Worm (Caenorhabditis elegans) whole organism, young adult: ENCODE data around the gene C02F12.8.
A peak's percentile ranks its signal among the peaks of the same experiment; 100 is the strongest.

ENCODE experiments used
- C17E4.6 ChIP-seq: fragments of 200-800 bp; sonication (Bioruptor generic); IDR thresholded peaks from 2 replicates; pipeline ENCODE4 v1.3.6; 2022; ENCODE audit warnings: missing genetic modification reagents, missing genetic modification characterization, missing compliant biosample characterization
- D2030.7 ChIP-seq: fragments of 200-800 bp; sonication (Bioruptor generic); IDR thresholded peaks from 2 replicates; pipeline ENCODE4 v1.3.6; 2022; ENCODE audit warnings: missing genetic modification reagents, missing genetic modification characterization, missing compliant biosample characterization
- F23B12.7 ChIP-seq: sonication (generic microtip); optimal IDR thresholded peaks from 2 replicates; lab custom pipeline; 2017; ENCODE audit warnings: missing genetic modification characterization, mild to moderate bottlenecking, missing compliant biosample characterization, antibody characterized with exemption, moderate library complexity; ENCODE audit not compliant: insufficient read depth
- F33H1.4 ChIP-seq: fragments of 200-800 bp; sonication (Bioruptor generic); IDR thresholded peaks from 2 replicates; pipeline ENCODE4 v1.3.6; 2022; ENCODE audit warnings: missing genetic modification reagents, missing genetic modification characterization, missing compliant biosample characterization
- F52B5.7 ChIP-seq: sonication (generic microtip); optimal IDR thresholded peaks from 2 replicates; lab custom pipeline; 2016; ENCODE audit warnings: mild to moderate bottlenecking, missing genetic modification characterization, missing compliant biosample characterization
- K12H6.12 ChIP-seq: fragments of 200-800 bp; sonication (Bioruptor generic); optimal IDR thresholded peaks from 2 replicates; lab custom pipeline; 2018; ENCODE audit warnings: mild to moderate bottlenecking, missing genetic modification characterization, missing compliant biosample characterization
- T07F8.4 ChIP-seq: sonication (generic microtip); optimal IDR thresholded peaks from 2 replicates; lab custom pipeline; 2016; ENCODE audit warnings: mild to moderate bottlenecking, missing genetic modification characterization, moderate library complexity, missing compliant biosample characterization
- T26A5.8 ChIP-seq: sonication (generic microtip); optimal IDR thresholded peaks from 2 replicates; lab custom pipeline; 2016; ENCODE audit warnings: missing genetic modification characterization, missing compliant biosample characterization
- Y53G8AR.9 ChIP-seq: fragments of 200-800 bp; sonication (Bioruptor generic); conservative IDR thresholded peaks from 2 replicates; pipeline ENCODE4 v1.3.6; 2022; ENCODE audit warnings: missing genetic modification reagents, missing genetic modification characterization, missing compliant biosample characterization
- Y67H2A.10 ChIP-seq: fragments of 200-800 bp; sonication (Bioruptor generic); conservative IDR thresholded peaks from 2 replicates; pipeline ENCODE4 v1.3.6; 2022; ENCODE audit warnings: missing genetic modification reagents, missing genetic modification characterization, missing compliant biosample characterization
- Y95B8A.8 ChIP-seq: fragments of 200-800 bp; sonication (Bioruptor generic); IDR thresholded peaks from 2 replicates; pipeline ENCODE4 v1.3.6; 2022; ENCODE audit warnings: missing genetic modification reagents, missing genetic modification characterization, missing compliant biosample characterization
- ZK185.1 ChIP-seq: sonication (generic microtip); optimal IDR thresholded peaks from 2 replicates; lab custom pipeline; 2016; ENCODE audit warnings: mild to moderate bottlenecking, missing genetic modification characterization, missing compliant biosample characterization; ENCODE audit not compliant: poor library complexity, severe bottlenecking
- akir-1 ChIP-seq: fragments of 200-800 bp; sonication (Bioruptor generic); optimal IDR thresholded peaks from 2 replicates; lab custom pipeline; 2018; ENCODE audit warnings: mild to moderate bottlenecking, missing genetic modification characterization, moderate library complexity, missing compliant biosample characterization
- aptf-3 ChIP-seq: fragments of 200-800 bp; sonication (Bioruptor generic); IDR thresholded peaks from 2 replicates; pipeline ENCODE4 v1.3.6; 2022; ENCODE audit warnings: missing genetic modification characterization, missing compliant biosample characterization
- attf-5 ChIP-seq: fragments of 200-800 bp; sonication (Bioruptor generic); optimal IDR thresholded peaks from 2 replicates; lab custom pipeline; 2018; ENCODE audit warnings: mild to moderate bottlenecking, missing genetic modification characterization, missing compliant biosample characterization
- bed-2 ChIP-seq: fragments of 200-800 bp; sonication (Bioruptor generic); IDR thresholded peaks from 2 replicates; pipeline ENCODE4 v1.3.6; 2022; ENCODE audit warnings: missing genetic modification reagents, missing genetic modification characterization, missing compliant biosample characterization
- ceh-27 ChIP-seq: fragments of 200-800 bp; sonication (Bioruptor generic); optimal IDR thresholded peaks from 2 replicates; lab custom pipeline; 2018; ENCODE audit warnings: mild to moderate bottlenecking, missing genetic modification characterization, moderate library complexity, missing compliant biosample characterization
- ceh-40 ChIP-seq: fragments of 200-800 bp; sonication (Bioruptor generic); IDR thresholded peaks from 2 replicates; pipeline ENCODE4 v1.3.6; 2022; ENCODE audit warnings: missing genetic modification characterization, missing compliant biosample characterization
- ceh-79 ChIP-seq: sonication (generic microtip); optimal IDR thresholded peaks from 2 replicates; lab custom pipeline; 2017; ENCODE audit warnings: mild to moderate bottlenecking, missing genetic modification characterization, missing compliant biosample characterization
- dpff-1 ChIP-seq: sonication (generic microtip); optimal IDR thresholded peaks from 2 replicates; lab custom pipeline; 2017; ENCODE audit warnings: mild to moderate bottlenecking, missing genetic modification characterization, missing compliant biosample characterization
- efl-1 ChIP-seq: fragments of 150-350 bp; optimal IDR thresholded peaks from 2 replicates; lab custom pipeline; 2014; ENCODE audit warnings: missing biosample characterization, missing genetic modification reagents, missing genetic modification characterization
- egl-18 ChIP-seq: fragments of 200-800 bp; sonication (Bioruptor generic); IDR thresholded peaks from 2 replicates; pipeline ENCODE4 v1.3.6; 2022; ENCODE audit warnings: missing genetic modification reagents, missing genetic modification characterization, missing compliant biosample characterization
- egrh-3 ChIP-seq: fragments of 200-800 bp; sonication (Bioruptor generic); IDR thresholded peaks from 2 replicates; pipeline ENCODE4 v1.3.6; 2022; ENCODE audit warnings: missing genetic modification reagents, missing genetic modification characterization, missing compliant biosample characterization
- ets-4 ChIP-seq: fragments of 200-800 bp; sonication (Bioruptor generic); optimal IDR thresholded peaks from 2 replicates; lab custom pipeline; 2018; ENCODE audit warnings: mild to moderate bottlenecking, missing genetic modification characterization, missing compliant biosample characterization
- gei-17 ChIP-seq: fragments of 200-800 bp; sonication (Bioruptor generic); optimal IDR thresholded peaks from 2 replicates; lab custom pipeline; 2018; ENCODE audit warnings: mild to moderate bottlenecking, missing genetic modification characterization, missing compliant biosample characterization
- hlh-12 ChIP-seq: sonication (generic microtip); optimal IDR thresholded peaks from 2 replicates; lab custom pipeline; 2016; ENCODE audit warnings: missing genetic modification characterization, missing compliant biosample characterization
- hlh-26 ChIP-seq: fragments of 200-800 bp; sonication (Bioruptor generic); conservative IDR thresholded peaks from 2 replicates; pipeline ENCODE4 v1.3.6; 2022; ENCODE audit warnings: missing genetic modification reagents, missing genetic modification characterization, missing compliant biosample characterization
- hmg-20 ChIP-seq: fragments of 200-800 bp; sonication (Bioruptor generic); IDR thresholded peaks from 2 replicates; pipeline ENCODE4 v1.3.6; 2022; ENCODE audit warnings: missing genetic modification reagents, missing genetic modification characterization, missing compliant biosample characterization
- hrde-1 ChIP-seq: sonication (generic microtip); optimal IDR thresholded peaks from 2 replicates; lab custom pipeline; 2016; ENCODE audit warnings: missing genetic modification characterization, mild to moderate bottlenecking, missing compliant biosample characterization, moderate library complexity, missing genotype, missing genetic modification reagents, borderline replicate concordance
- lag-1 ChIP-seq: fragments of 200-800 bp; sonication (Bioruptor generic); IDR thresholded peaks from 2 replicates; pipeline ENCODE4 v1.3.6; 2022; ENCODE audit warnings: missing genetic modification reagents, missing genetic modification characterization, missing compliant biosample characterization
- let-526 ChIP-seq: fragments of 200-800 bp; sonication (Bioruptor generic); IDR thresholded peaks from 2 replicates; pipeline ENCODE4 v1.3.6; 2022; ENCODE audit warnings: missing genetic modification reagents, missing genetic modification characterization, missing compliant biosample characterization
- madf-10 ChIP-seq: sonication (generic microtip); optimal IDR thresholded peaks from 2 replicates; lab custom pipeline; 2016; ENCODE audit warnings: mild to moderate bottlenecking, missing genetic modification characterization, missing compliant biosample characterization
- madf-3 ChIP-seq: fragments of 200-800 bp; sonication (Bioruptor generic); IDR thresholded peaks from 2 replicates; pipeline ENCODE4 v1.3.6; 2022; ENCODE audit warnings: missing genetic modification reagents, missing genetic modification characterization, missing compliant biosample characterization
- pbrm-1 ChIP-seq: fragments of 200-800 bp; sonication (Bioruptor generic); IDR thresholded peaks from 2 replicates; pipeline ENCODE4 v1.3.6; 2022; ENCODE audit warnings: missing genetic modification reagents, missing genetic modification characterization, missing compliant biosample characterization
- rcor-1 ChIP-seq: fragments of 200-800 bp; sonication (Bioruptor generic); IDR thresholded peaks from 2 replicates; pipeline ENCODE4 v1.3.6; 2022; ENCODE audit warnings: missing genetic modification reagents, missing genetic modification characterization, missing compliant biosample characterization
- sea-2 ChIP-seq: fragments of 200-800 bp; sonication (Bioruptor generic); IDR thresholded peaks from 2 replicates; pipeline ENCODE4 v1.3.6; 2022; ENCODE audit warnings: missing genetic modification characterization, missing compliant biosample characterization
- snpc-1.1 ChIP-seq: sonication (generic microtip); optimal IDR thresholded peaks from 2 replicates; lab custom pipeline; 2017; ENCODE audit warnings: missing genetic modification characterization, mild to moderate bottlenecking, missing compliant biosample characterization, antibody characterized with exemption, moderate library complexity, missing genotype, missing genetic modification reagents; ENCODE audit not compliant: insufficient read depth
- snpc-1.3 ChIP-seq: sonication (generic microtip); optimal IDR thresholded peaks from 2 replicates; lab custom pipeline; 2017; ENCODE audit warnings: missing genetic modification characterization, mild to moderate bottlenecking, missing compliant biosample characterization, antibody characterized with exemption, moderate library complexity, missing genotype, missing genetic modification reagents; ENCODE audit not compliant: insufficient read depth
- tbp1 ChIP-seq: fragments of 200-800 bp; sonication (Bioruptor generic); optimal IDR thresholded peaks from 2 replicates; lab custom pipeline; 2018; ENCODE audit warnings: mild to moderate bottlenecking, missing genetic modification characterization, missing compliant biosample characterization
- tlf-1 ChIP-seq: fragments of 200-800 bp; sonication (Bioruptor generic); optimal IDR thresholded peaks from 2 replicates; lab custom pipeline; 2018; ENCODE audit warnings: mild to moderate bottlenecking, missing genetic modification characterization, missing compliant biosample characterization
- unc-130 ChIP-seq: sonication (generic microtip); optimal IDR thresholded peaks from 2 replicates; lab custom pipeline; 2016; ENCODE audit warnings: missing genetic modification reagents, missing genetic modification characterization, missing compliant biosample characterization
- zim-3 ChIP-seq: sonication (generic microtip); optimal IDR thresholded peaks from 2 replicates; lab custom pipeline; 2017; ENCODE audit warnings: mild to moderate bottlenecking, missing genetic modification characterization, moderate library complexity, missing compliant biosample characterization
- ztf-18 ChIP-seq: sonication (generic microtip); optimal IDR thresholded peaks from 2 replicates; lab custom pipeline; 2016; ENCODE audit warnings: missing genotype, mild to moderate bottlenecking, missing genetic modification characterization, missing compliant biosample characterization
- ztf-28 ChIP-seq: fragments of 200-800 bp; sonication (Bioruptor generic); IDR thresholded peaks from 2 replicates; pipeline ENCODE4 v1.3.6; 2022; ENCODE audit warnings: missing genetic modification reagents, missing genetic modification characterization, missing compliant biosample characterization
- ztf-3 ChIP-seq: fragments of 200-800 bp; sonication (Bioruptor generic); optimal IDR thresholded peaks from 2 replicates; lab custom pipeline; 2018; ENCODE audit warnings: mild to moderate bottlenecking, missing genetic modification characterization, missing compliant biosample characterization
- ztf-6 ChIP-seq: fragments of 200-800 bp; sonication (Bioruptor generic); IDR thresholded peaks from 2 replicates; pipeline ENCODE4 v1.3.6; 2022; ENCODE audit warnings: missing genetic modification reagents, missing genetic modification characterization, missing compliant biosample characterization

C02F12.8 gene

ce11 chrX:3697623-3698022 lies 4.6 kb upstream of the C02F12.8 start (continued):
- no peak for TF ChIP-seq dpff-1
- peak; percentile 80 for TF ChIP-seq snpc-1.3
- TF ChIP-seq unc-130, result peak; percentile 50
- peak; percentile 71 for TF ChIP-seq attf-5 (GFP tag; lab: Kevin White, UChicago)
- TF ChIP-seq ceh-79, result peak; percentile 16
- peak; percentile 75 for TF ChIP-seq F23B12.7 (tag; lab: Kevin White, UChicago)
- no peak for TF ChIP-seq F33H1.4
- TF ChIP-seq hmg-20, result peak; percentile 62; the same call in 1 of the 2 replicates
- TF ChIP-seq ztf-18 (tag; lab: Kevin White, UChicago), result peak; percentile 74
- TF ChIP-seq hlh-12 (tag; lab: Kevin White, UChicago), result no peak
- peak; percentile 93 for TF ChIP-seq pbrm-1 (GFP tag; lab: Robert Waterston, UW)
- 0 out of 2 replicates have a peak, but pooled peaks have one; percentile 6 for TF ChIP-seq madf-3 (GFP tag; lab: Robert Waterston, UW)
- peak; percentile 99 for TF ChIP-seq tbp1
- TF ChIP-seq snpc-1.1 (tag; lab: Kevin White, UChicago), result peak; percentile 55
- TF ChIP-seq ZK185.1, result peak; percentile 81
- 0 out of 2 replicates have a peak, but pooled peaks have one; percentile 77 for TF ChIP-seq aptf-3 (GFP tag; lab: Robert Waterston, UW)
- no peak for TF ChIP-seq C17E4.6 (GFP tag; lab: Robert Waterston, UW)
- no peak for TF ChIP-seq bed-2 (GFP tag; lab: Robert Waterston, UW)
- TF ChIP-seq Y95B8A.8, result no peak
- TF ChIP-seq ztf-28 (GFP tag; lab: Robert Waterston, UW), result peak; percentile 55; the same call in 1 of the 2 replicates
- TF ChIP-seq madf-10 (tag; lab: Kevin White, UChicago), result peak; percentile 80
- no peak for TF ChIP-seq hlh-26 (GFP tag; lab: Robert Waterston, UW)
- TF ChIP-seq T07F8.4 (tag; lab: Kevin White, UChicago), result peak; percentile 71
- TF ChIP-seq egl-18, result no peak
- peak; percentile 73 for TF ChIP-seq F52B5.7
- peak; percentile 65 for TF ChIP-seq zim-3
- no peak for TF ChIP-seq Y53G8AR.9 (GFP tag; lab: Robert Waterston, UW)
- TF ChIP-seq ztf-6 (GFP tag; lab: Robert Waterston, UW), result no peak; the same call in 1 of the 2 replicates
- no peak for TF ChIP-seq efl-1
- peak; percentile 63 for TF ChIP-seq gei-17
- TF ChIP-seq hrde-1 (tag; lab: Kevin White, UChicago), result peak; percentile 44
- peak; percentile 50 for TF ChIP-seq K12H6.12 (tag; lab: Kevin White, UChicago)
- peak; percentile 56 for TF ChIP-seq akir-1 (GFP tag; lab: Kevin White, UChicago)
- TF ChIP-seq ets-4 (GFP tag; lab: Kevin White, UChicago), result no peak

- TF ChIP-seq rcor-1, result no peak
- TF ChIP-seq hlh-26 (GFP tag; lab: Robert Waterston, UW), result no peak
- TF ChIP-seq T26A5.8 (tag; lab: Kevin White, UChicago), result no peak
- no peak for TF ChIP-seq tlf-1 (GFP tag; lab: Kevin White, UChicago)
- no peak for TF ChIP-seq sea-2
- TF ChIP-seq ceh-40, result no peak
- no peak for TF ChIP-seq let-526 (GFP tag; lab: Robert Waterston, UW)
- TF ChIP-seq ztf-3 (GFP tag; lab: Kevin White, UChicago), result no peak
- no peak for TF ChIP-seq D2030.7 (GFP tag; lab: Robert Waterston, UW)
- no peak for TF ChIP-seq ceh-27 (GFP tag; lab: Kevin White, UChicago)
- no peak for TF ChIP-seq lag-1 (GFP tag; lab: Robert Waterston, UW)
- TF ChIP-seq Y67H2A.10 (GFP tag; lab: Robert Waterston, UW), result no peak
- TF ChIP-seq pbrm-1 (GFP tag; lab: Robert Waterston, UW), result no peak
- TF ChIP-seq egrh-3 (GFP tag; lab: Robert Waterston, UW), result no peak
- TF ChIP-seq tbp1, result no peak
Measured at ce11 chrX:3696603-3697002, 3.6 kb upstream of the C02F12.8 start, which contains the start of gene C01C4.3. C01C4.3 (plus strand) TSS chrX:3696903.
